Worm (Caenorhabditis elegans) whole organism, L2 larva: Measurements from ENCODE around the gene R07E4.3.

ENCODE experiments used
- C34F6.9 ChIP-seq: fragments of 150-350 bp; optimal IDR thresholded peaks from 2 replicates; lab custom pipeline; 2014; ENCODE audit warnings: missing biosample characterization, missing genetic modification characterization
- F13H6.1 ChIP-seq: sonication (generic microtip); optimal IDR thresholded peaks from 2 replicates; lab custom pipeline; 2016; ENCODE audit warnings: missing genetic modification characterization, missing compliant biosample characterization
- R02D3.7 ChIP-seq: fragments of 150-350 bp; optimal IDR thresholded peaks from 2 replicates; lab custom pipeline; 2014; ENCODE audit warnings: missing biosample characterization, missing genetic modification characterization
- Y55F3AM.14 ChIP-seq: fragments of 200-800 bp; sonication (Bioruptor generic); optimal IDR thresholded peaks from 2 replicates; lab custom pipeline; 2018; ENCODE audit warnings: mild to moderate bottlenecking, missing genetic modification characterization, missing compliant biosample characterization
- aly-2 ChIP-seq: fragments of 150-350 bp; optimal IDR thresholded peaks from 2 replicates; lab custom pipeline; 2014; ENCODE audit warnings: missing biosample characterization, missing genetic modification characterization
- ama-1 ChIP-seq: fragments of 150-350 bp; optimal IDR thresholded peaks from 2 replicates; lab custom pipeline; 2018; ENCODE audit warnings: inconsistent platforms
- ceh-16 ChIP-seq: fragments of 150-350 bp; optimal IDR thresholded peaks from 2 replicates; lab custom pipeline; 2014; ENCODE audit warnings: missing biosample characterization, missing genetic modification characterization
- ceh-82 ChIP-seq: fragments of 150-350 bp; optimal IDR thresholded peaks from 2 replicates; lab custom pipeline; 2014; ENCODE audit warnings: missing biosample characterization, missing genetic modification characterization
- crh-2 ChIP-seq: sonication (generic microtip); optimal IDR thresholded peaks from 2 replicates; lab custom pipeline; 2017; ENCODE audit warnings: missing biosample characterization, missing genetic modification characterization
- egl-27 ChIP-seq: sonication (generic microtip); optimal IDR thresholded peaks from 3 replicates; lab custom pipeline; 2017; ENCODE audit warnings: missing biosample characterization, missing genetic modification reagents, missing genetic modification characterization
- elt-1 ChIP-seq: fragments of 150-350 bp; optimal IDR thresholded peaks from 2 replicates; lab custom pipeline; 2014; ENCODE audit warnings: missing biosample characterization, missing genetic modification characterization
- elt-3 ChIP-seq: sonication (generic microtip); optimal IDR thresholded peaks from 2 replicates; lab custom pipeline; 2017; ENCODE audit warnings: missing biosample characterization, missing genetic modification characterization
- fos-1 ChIP-seq: fragments of 150-350 bp; optimal IDR thresholded peaks from 2 replicates; lab custom pipeline; 2014; ENCODE audit warnings: missing biosample characterization, missing genetic modification characterization
- gmeb-1 ChIP-seq: fragments of 150-350 bp; optimal IDR thresholded peaks from 2 replicates; lab custom pipeline; 2014; ENCODE audit warnings: missing biosample characterization, missing genetic modification characterization
- lin-11 ChIP-seq: fragments of 150-350 bp; sonication (generic microtip); optimal IDR thresholded peaks from 2 replicates; lab custom pipeline; 2014; ENCODE audit warnings: missing biosample characterization, missing genetic modification characterization, inconsistent platforms, mixed read lengths
- lin-13 ChIP-seq: fragments of 150-350 bp; optimal IDR thresholded peaks from 2 replicates; lab custom pipeline; 2014; ENCODE audit warnings: missing biosample characterization, missing genetic modification reagents, missing genetic modification characterization
- lsy-2 ChIP-seq, 2 experiments: fragments of 150-350 bp in 1 of 2; sonication (generic microtip) in 1 of 2; optimal IDR thresholded peaks; 2 replicates each; lab custom pipeline; 2014 to 2017; ENCODE audit warnings: missing biosample characterization in 2 of 2, missing genetic modification characterization in 2 of 2
- mab-5 ChIP-seq: fragments of 150-350 bp; optimal IDR thresholded peaks from 2 replicates; lab custom pipeline; 2014; ENCODE audit warnings: missing biosample characterization, missing genetic modification characterization
- mbf-1 ChIP-seq: sonication (generic microtip); optimal IDR thresholded peaks from 2 replicates; lab custom pipeline; 2017; ENCODE audit warnings: missing biosample characterization, missing genetic modification characterization
- mdl-1 ChIP-seq, 2 experiments: fragments of 150-350 bp in 1 of 2; sonication (generic microtip) in 1 of 2; optimal IDR thresholded peaks; 2 replicates each; lab custom pipeline; 2017; ENCODE audit warnings: missing biosample characterization in 2 of 2, missing genetic modification characterization in 2 of 2
- nhr-129 ChIP-seq: fragments of 150-350 bp; optimal IDR thresholded peaks from 2 replicates; lab custom pipeline; 2014; ENCODE audit warnings: missing biosample characterization, missing genetic modification characterization
- nhr-21 ChIP-seq: fragments of 150-350 bp; optimal IDR thresholded peaks from 2 replicates; lab custom pipeline; 2014; ENCODE audit warnings: missing biosample characterization, missing genetic modification characterization
- nhr-25 ChIP-seq: fragments of 150-350 bp; sonication (generic microtip); optimal IDR thresholded peaks from 3 replicates; lab custom pipeline; 2014; ENCODE audit warnings: missing biosample characterization, missing genetic modification characterization
- nhr-6 ChIP-seq: fragments of 150-350 bp; optimal IDR thresholded peaks from 2 replicates; lab custom pipeline; 2014; ENCODE audit warnings: missing biosample characterization, missing genetic modification characterization
- peb-1 ChIP-seq: fragments of 150-350 bp; optimal IDR thresholded peaks from 2 replicates; lab custom pipeline; 2014; ENCODE audit warnings: missing biosample characterization, missing genetic modification characterization
- sem-4 ChIP-seq: fragments of 150-350 bp; optimal IDR thresholded peaks from 2 replicates; lab custom pipeline; 2014; ENCODE audit warnings: missing biosample characterization, missing genetic modification reagents, missing genetic modification characterization
- skn-1 ChIP-seq: sonication (generic microtip); optimal IDR thresholded peaks from 2 replicates; lab custom pipeline; 2017; ENCODE audit warnings: missing biosample characterization, missing genetic modification characterization
- sma-3 ChIP-seq: sonication (generic microtip); optimal IDR thresholded peaks from 2 replicates; lab custom pipeline; 2016; ENCODE audit warnings: missing genetic modification reagents, missing genetic modification characterization, missing compliant biosample characterization
- sma-9 ChIP-seq, 2 experiments: fragments of 150-350 bp in 1 of 2; sonication (generic microtip) in 1 of 2; optimal IDR thresholded peaks; 2 replicates each; lab custom pipeline; 2014 to 2016; ENCODE audit warnings: missing genetic modification characterization in 2 of 2, mild to moderate bottlenecking in 1 of 2, missing biosample characterization in 1 of 2, missing compliant biosample characterization in 1 of 2, missing genetic modification reagents in 1 of 2, moderate library complexity in 1 of 2
- unc-39 ChIP-seq: fragments of 150-350 bp; optimal IDR thresholded peaks from 2 replicates; lab custom pipeline; 2014; ENCODE audit warnings: missing biosample characterization, missing genetic modification characterization
- unc-55 ChIP-seq: fragments of 150-350 bp; sonication (generic microtip); optimal IDR thresholded peaks from 3 replicates; lab custom pipeline; 2014; ENCODE audit warnings: missing biosample characterization, missing genetic modification reagents, missing genetic modification characterization
- unc-62 ChIP-seq: fragments of 150-350 bp; optimal IDR thresholded peaks from 2 replicates; lab custom pipeline; 2014; ENCODE audit warnings: missing biosample characterization, missing genetic modification reagents, missing genetic modification characterization
- zag-1 ChIP-seq: fragments of 150-350 bp; optimal IDR thresholded peaks from 2 replicates; lab custom pipeline; 2014; ENCODE audit warnings: missing biosample characterization, missing genetic modification characterization
- ztf-4 ChIP-seq: fragments of 150-350 bp; optimal IDR thresholded peaks from 2 replicates; lab custom pipeline; 2014; ENCODE audit warnings: missing biosample characterization, missing genetic modification characterization

The R07E4.3 gene

DNA sequence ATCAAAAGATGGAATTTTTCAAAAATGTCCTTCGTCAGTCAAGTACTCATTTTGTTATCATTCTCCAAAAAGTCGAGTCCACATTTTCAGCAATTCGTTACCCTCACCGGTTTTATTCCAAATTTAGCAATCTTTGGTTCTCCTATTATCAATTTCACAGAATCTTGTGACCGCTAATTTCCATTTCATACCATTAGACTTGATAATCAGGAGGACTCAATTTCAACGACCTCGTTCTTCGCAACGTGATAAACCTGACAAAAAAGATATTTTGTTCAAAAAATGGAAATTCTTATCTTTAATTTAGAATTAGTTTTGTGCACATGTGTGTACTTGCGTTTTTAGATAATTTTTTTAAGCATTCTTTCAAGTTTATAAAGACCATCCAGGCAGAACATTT lies 9.3 kb downstream of the R07E4.3 start:
- TF ChIP-seq fos-1 (tag; lab: Kevin White, UChicago) (peak; percentile 16), mdl-1 (tag; optimal IDR thresholded peaks at IDR 0.05; lab: Kevin White, UChicago) (no peak), sma-9 (GFP tag; optimal IDR thresholded peaks at IDR 0.05; lab: Kevin White, UChicago) (peak; percentile 42), sma-9 (tag; optimal IDR thresholded peaks at IDR 0.05; lab: Kevin White, UChicago) (no peak), gmeb-1 (tag; lab: Kevin White, UChicago) (peak; percentile 41), sem-4 (no peak)

DNA sequence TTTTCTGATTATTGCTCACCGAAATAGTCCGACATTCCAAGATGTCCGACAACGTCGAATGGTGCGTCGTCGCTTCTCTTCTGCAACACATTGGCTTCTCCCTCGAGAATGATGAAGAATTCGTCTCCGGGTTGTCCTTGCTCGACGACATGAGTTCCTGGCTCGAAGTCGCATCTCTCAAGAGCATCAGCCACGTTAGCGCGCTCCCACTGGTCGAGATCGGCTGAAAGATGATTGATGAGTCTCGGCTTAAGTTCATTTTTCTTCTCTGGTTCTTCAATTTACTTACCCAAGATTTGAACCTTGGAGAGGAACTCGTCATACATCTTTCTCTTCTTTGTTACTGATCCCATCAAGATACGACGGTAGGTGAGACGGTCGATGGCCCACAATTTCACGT lies 19.0 kb downstream of the R07E4.3 start:
- TF ChIP-seq elt-3 (tag; lab: Kevin White, UChicago), result no peak
- peak; percentile 40 for TF ChIP-seq mab-5 (tag; lab: Kevin White, UChicago)

DNA sequence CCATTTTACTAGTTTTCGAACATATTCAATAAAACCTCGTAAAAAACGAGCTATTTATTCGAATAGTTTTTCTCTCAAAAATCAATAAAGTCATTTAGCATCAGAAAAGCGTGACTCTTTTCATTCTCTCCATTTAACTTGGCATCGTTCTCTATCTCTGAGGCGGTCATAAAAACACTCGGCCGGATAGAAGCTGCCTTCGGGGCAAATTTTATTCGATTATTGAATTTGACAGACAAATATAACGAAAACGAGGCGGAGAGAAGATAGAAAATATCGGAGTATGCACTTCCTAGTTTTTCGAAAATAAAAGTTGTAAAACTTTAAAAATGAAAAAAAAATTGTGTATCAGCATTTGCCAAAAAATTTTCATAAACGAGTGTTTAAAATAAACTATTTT lies 22.0 kb downstream of the R07E4.3 start:
- TF ChIP-seq sma-3 (GFP tag; lab: Kevin White, UChicago) (no peak), crh-2 (tag; lab: Kevin White, UChicago) (peak; percentile 8), C34F6.9 (tag; lab: Kevin White, UChicago) (peak; percentile 3)

DNA sequence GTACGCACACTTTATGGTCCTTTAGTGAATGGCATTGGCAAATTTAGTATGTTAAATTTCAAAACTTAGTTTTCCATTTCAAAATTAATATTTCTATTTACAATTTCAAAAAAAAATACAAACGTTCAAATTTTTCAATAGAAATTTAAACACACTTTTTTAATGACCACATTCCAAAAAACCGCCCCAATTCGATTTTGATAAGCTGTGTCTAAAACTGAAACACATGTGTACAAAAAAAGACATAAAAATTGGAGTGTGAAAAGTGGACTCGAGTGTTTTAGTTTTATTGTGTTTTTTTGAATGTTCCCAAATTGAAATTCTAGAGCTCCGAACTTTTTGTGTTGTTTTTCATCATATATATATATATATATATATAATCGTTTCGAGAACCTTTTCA lies 22.5 kb downstream of the R07E4.3 start:
- TF ChIP-seq lin-13 (GFP tag; lab: Kevin White, UChicago) (no peak), nhr-25 (tag; lab: Kevin White, UChicago) (no peak), gmeb-1 (tag; lab: Kevin White, UChicago) (no peak), Y55F3AM.14 (no peak), unc-39 (tag; lab: Kevin White, UChicago) (no peak), sma-3 (GFP tag; lab: Kevin White, UChicago) (no peak), mdl-1 (tag; optimal IDR thresholded peaks at IDR 0.05; lab: Kevin White, UChicago) (no peak), ceh-82 (tag; lab: Kevin White, UChicago) (no peak)

DNA sequence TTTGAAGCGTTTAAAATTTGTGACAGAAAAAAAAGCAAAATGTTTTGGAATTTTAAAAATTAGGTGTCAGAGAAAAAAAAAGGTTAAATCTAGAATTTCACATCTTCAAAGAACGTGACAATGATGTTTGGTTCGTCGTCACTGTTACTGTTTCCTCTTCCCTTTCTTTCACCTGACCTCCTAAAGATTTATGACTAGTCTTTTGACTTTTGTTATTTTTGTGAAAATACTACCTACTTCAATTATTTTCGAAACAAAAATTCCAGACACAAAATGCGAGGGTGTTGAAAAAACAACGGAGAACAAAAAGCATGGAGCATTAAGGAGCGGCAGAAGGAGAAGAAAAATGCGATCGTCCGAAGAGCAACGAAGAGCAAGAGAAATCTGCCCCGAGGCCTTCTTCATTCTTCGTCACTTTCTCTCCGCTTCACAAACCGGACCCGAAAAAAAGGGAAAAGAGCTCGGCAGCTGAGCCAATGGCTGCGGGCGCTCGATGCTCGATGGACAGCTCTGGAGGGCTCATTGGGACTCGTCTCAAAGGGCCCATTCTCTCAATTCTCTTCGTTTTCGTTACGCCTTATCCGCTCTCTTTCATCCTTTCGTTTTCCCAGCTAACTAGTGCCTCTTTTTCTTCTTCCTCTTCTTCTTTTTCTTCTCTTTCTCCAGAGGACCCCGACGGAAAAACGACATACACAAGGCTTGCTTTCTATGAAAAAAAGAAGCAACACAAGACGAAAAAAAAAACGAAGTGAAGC lies 23.1 kb downstream of the R07E4.3 start:
- peak; percentile 39 for TF ChIP-seq egl-27 (tag; lab: Kevin White, UChicago)
- no peak for TF ChIP-seq ceh-16 (tag; lab: Kevin White, UChicago)
- peak; percentile 4 for TF ChIP-seq ztf-4 (tag; lab: Kevin White, UChicago)
- peak; percentile 39 for TF ChIP-seq nhr-25 (tag; lab: Kevin White, UChicago)
- peak; percentile 54 for TF ChIP-seq nhr-129 (tag; lab: Kevin White, UChicago)
- no peak for TF ChIP-seq sma-9 (GFP tag; optimal IDR thresholded peaks at IDR 0.05; lab: Kevin White, UChicago)
- no peak for TF ChIP-seq sma-9 (tag; optimal IDR thresholded peaks at IDR 0.05; lab: Kevin White, UChicago)
- TF ChIP-seq zag-1 (tag; lab: Kevin White, UChicago), result peak; percentile 58
- TF ChIP-seq Y55F3AM.14, result no peak
- peak; percentile 49 for TF ChIP-seq mab-5 (tag; lab: Kevin White, UChicago)
- peak; percentile 35 to 60 for TF ChIP-seq lsy-2 (tag; optimal IDR thresholded peaks at IDR 0.05; lab: Kevin White, UChicago)
- TF ChIP-seq F13H6.1, result peak; percentile 54
- TF ChIP-seq unc-55 (GFP tag; lab: Kevin White, UChicago), result peak; percentile 27
- no peak for TF ChIP-seq nhr-6 (tag; lab: Kevin White, UChicago)
- TF ChIP-seq C34F6.9 (tag; lab: Kevin White, UChicago), result peak; percentile 39

DNA sequence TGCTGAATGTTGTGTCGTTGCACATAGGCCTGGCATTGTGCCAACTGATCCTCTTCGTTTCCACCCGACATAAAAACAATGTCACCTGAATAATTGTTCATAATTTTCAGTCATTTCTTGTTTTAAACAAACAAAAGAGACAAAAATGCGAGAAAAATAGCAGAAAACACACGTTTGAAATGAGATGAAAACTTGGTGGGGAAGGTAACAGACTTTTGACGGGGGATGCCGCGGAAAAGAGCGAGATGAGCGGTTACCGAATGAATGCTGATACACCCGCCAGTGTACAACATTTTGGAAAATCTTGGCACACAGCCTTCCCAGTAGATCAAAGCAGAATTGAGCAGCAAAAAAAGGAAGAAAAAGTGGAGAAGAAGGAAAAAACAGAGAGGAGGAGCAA lies 24.5 kb downstream of the R07E4.3 start, which contains the start of gene kin-2:
Gene kin-2, minus strand, starts transcription at position 101 of the 400 bp plus-strand sequence.
- no peak for TF ChIP-seq nhr-25 (tag; lab: Kevin White, UChicago)
- TF ChIP-seq unc-62, result no peak
- no peak for TF ChIP-seq sma-9 (GFP tag; optimal IDR thresholded peaks at IDR 0.05; lab: Kevin White, UChicago)
- no peak for TF ChIP-seq sma-9 (tag; optimal IDR thresholded peaks at IDR 0.05; lab: Kevin White, UChicago)

DNA sequence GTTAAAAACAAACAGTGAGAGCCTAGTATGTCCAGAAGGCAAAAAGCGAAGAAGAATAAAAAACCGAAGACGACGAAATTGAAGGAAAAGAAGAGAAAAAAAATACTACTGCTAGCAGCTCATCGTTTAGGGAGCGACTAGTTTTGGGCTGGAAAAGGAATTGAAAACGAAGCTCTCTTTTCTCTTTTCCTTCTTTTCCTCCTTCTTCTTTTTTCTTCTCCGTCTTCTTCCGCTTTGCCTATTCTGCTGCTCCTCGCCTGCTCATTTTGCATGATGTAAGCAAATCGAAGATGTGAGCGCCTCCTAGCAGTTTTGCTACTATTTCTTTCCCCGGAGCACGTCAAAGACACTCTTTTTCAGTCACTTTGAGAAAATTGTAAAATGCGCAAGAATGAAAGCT lies 28.4 kb downstream of the R07E4.3 start:
- TF ChIP-seq aly-2 (tag; lab: Kevin White, UChicago), result no peak
- peak in 1 of 2 experiments; percentile 10 for TF ChIP-seq lsy-2 (tag; optimal IDR thresholded peaks at IDR 0.05; lab: Kevin White, UChicago)
- no peak for TF ChIP-seq nhr-21 (tag; lab: Kevin White, UChicago)
- no peak for TF ChIP-seq ztf-4 (tag; lab: Kevin White, UChicago)
- TF ChIP-seq nhr-6 (tag; lab: Kevin White, UChicago), result no peak
- TF ChIP-seq lin-13 (GFP tag; lab: Kevin White, UChicago), result no peak
- TF ChIP-seq fos-1 (tag; lab: Kevin White, UChicago), result no peak
- no peak for TF ChIP-seq unc-39 (tag; lab: Kevin White, UChicago)
- TF ChIP-seq lin-11 (tag; lab: Kevin White, UChicago), result no peak
- TF ChIP-seq peb-1 (tag; lab: Kevin White, UChicago), result no peak
- TF ChIP-seq zag-1 (tag; lab: Kevin White, UChicago), result no peak
- TF ChIP-seq unc-55 (GFP tag; lab: Kevin White, UChicago), result peak; percentile 49
- TF ChIP-seq skn-1 (tag; lab: Kevin White, UChicago), result no peak
- no peak for TF ChIP-seq Y55F3AM.14
- no peak for TF ChIP-seq sma-3 (GFP tag; lab: Kevin White, UChicago)
- no peak for TF ChIP-seq R02D3.7 (tag; lab: Kevin White, UChicago)
- no peak for TF ChIP-seq sma-9 (GFP tag; optimal IDR thresholded peaks at IDR 0.05; lab: Kevin White, UChicago)
- TF ChIP-seq sma-9 (tag; optimal IDR thresholded peaks at IDR 0.05; lab: Kevin White, UChicago), result no peak
- no peak for TF ChIP-seq mab-5 (tag; lab: Kevin White, UChicago)
- no peak for TF ChIP-seq mbf-1 (tag; lab: Kevin White, UChicago)
- peak; percentile 22 for TF ChIP-seq crh-2 (tag; lab: Kevin White, UChicago)
- no peak for TF ChIP-seq ama-1 (lab: Kevin White, UChicago)
- TF ChIP-seq ceh-82 (tag; lab: Kevin White, UChicago), result no peak
- no peak for TF ChIP-seq sem-4
- no peak for TF ChIP-seq elt-1 (tag; lab: Kevin White, UChicago)
- TF ChIP-seq C34F6.9 (tag; lab: Kevin White, UChicago), result peak; percentile 40
